Worm (Caenorhabditis elegans): ENCODE data around the gene F28H7.2.

Gene F28H7.2

DNA sequence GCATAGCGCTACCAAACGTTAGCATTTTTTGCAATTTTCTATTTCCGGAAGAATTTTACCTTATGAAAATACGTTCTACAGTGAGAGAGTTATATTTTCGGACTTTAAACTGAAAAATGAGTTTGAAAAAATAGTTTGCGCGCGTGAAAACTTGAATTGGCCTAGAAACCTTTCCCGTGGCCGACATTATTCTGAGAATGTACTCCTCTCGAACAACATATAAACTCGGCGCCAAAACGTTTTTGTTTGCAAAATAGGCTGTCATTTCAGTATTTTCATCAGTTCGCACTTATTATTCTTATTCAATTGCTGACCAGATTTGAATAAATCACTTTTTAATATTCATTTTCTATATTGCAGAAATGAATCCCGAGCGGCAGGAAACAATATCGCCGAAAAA is 10.9 kb upstream of the F28H7.2 start, which contains the start of the genes mre-11 and wdr-5.3:
Gene mre-11 (minus strand): TSS at position 113 of the 400 bp plus-strand sequence.
Gene wdr-5.3 (plus strand): TSS at position 361 of the 400 bp plus-strand sequence.
- TF ChIP-seq tbx-37 (GFP tag; conservative IDR thresholded peaks at IDR 0.05) (peak; percentile 27; the same call in 1 of the 2 replicates), tra-4 (tag; optimal IDR thresholded peaks at IDR 0.05) (no peak)

DNA sequence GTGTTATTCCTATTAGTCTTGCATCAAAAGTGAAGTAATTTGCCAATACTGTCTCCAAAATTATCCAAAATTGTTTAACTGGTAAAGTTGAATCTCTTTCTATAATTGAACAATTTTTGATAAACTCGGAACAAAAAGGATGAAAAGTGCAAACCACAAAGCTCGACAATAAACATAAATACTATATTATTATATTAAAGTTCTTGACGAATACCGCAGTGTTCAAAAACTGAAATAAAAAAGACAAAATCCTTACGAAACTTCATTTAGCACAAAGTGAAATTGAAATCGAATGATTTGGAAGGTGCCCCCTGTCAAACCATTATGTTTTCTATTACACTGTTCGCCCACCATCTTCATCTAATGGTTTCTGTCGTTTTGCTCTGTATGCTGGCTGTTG is 6.3 kb upstream of the F28H7.2 start, which contains the start of gene ZC302.3:
Gene ZC302.3 (minus strand): TSS at position 101 of the 400 bp plus-strand sequence.
- TF ChIP-seq flt-1 (GFP tag; IDR thresholded peaks at IDR 0.05) (no peak), ceh-13 (GFP tag; optimal IDR thresholded peaks at IDR 0.05) (no peak), scrt-1 (GFP tag; IDR thresholded peaks at IDR 0.05) (no peak), hnd-1 (tag; optimal IDR thresholded peaks at IDR 0.05) (no peak), aly-1 (tag; optimal IDR thresholded peaks at IDR 0.05) (no peak), ets-7 (tag; optimal IDR thresholded peaks at IDR 0.05) (no peak), ceh-36 (tag; optimal IDR thresholded peaks at IDR 0.05) (no peak), hmg-4 (GFP tag; optimal IDR thresholded peaks at IDR 0.05) (no peak), hmbx-1 (tag; optimal IDR thresholded peaks at IDR 0.05) (no peak), tbx-37 (GFP tag; conservative IDR thresholded peaks at IDR 0.05) (no peak)

DNA sequence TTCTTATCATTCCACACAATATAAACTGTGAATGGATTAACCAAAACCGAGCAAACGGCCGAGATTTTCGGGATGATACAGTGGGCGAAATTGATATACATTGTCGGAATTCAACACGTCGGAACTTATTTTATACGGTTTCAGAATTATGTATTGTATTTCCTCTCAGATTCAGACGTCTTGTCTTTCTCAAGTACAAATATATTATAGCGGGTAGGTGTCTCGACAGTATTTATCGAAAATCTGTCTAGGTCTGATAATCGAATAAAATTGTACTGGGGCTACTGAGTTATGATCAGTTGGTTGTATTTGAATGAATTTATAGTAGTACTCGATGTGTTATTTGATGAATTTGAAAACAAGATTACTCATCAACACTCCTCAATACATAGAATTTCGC is 4.1 kb upstream of the F28H7.2 start, which contains the start of gene srj-22:
Gene srj-22 (minus strand): TSS at position 101 of the 400 bp plus-strand sequence.
- no peak for TF ChIP-seq scrt-1 (GFP tag; IDR thresholded peaks at IDR 0.05)
- no peak for TF ChIP-seq tra-4 (tag; optimal IDR thresholded peaks at IDR 0.05)
- no peak for TF ChIP-seq ceh-13 (GFP tag; optimal IDR thresholded peaks at IDR 0.05)
- no peak for TF ChIP-seq aly-1 (tag; optimal IDR thresholded peaks at IDR 0.05)
- no peak for TF ChIP-seq pes-1 (GFP tag; IDR thresholded peaks at IDR 0.05)
- TF ChIP-seq tbx-11 (GFP tag; IDR thresholded peaks at IDR 0.05): no peak
- TF ChIP-seq hmbx-1 (tag; optimal IDR thresholded peaks at IDR 0.05): no peak
- TF ChIP-seq sea-1 (GFP tag; conservative IDR thresholded peaks at IDR 0.05): no peak
- no peak for TF ChIP-seq tbx-37 (GFP tag; conservative IDR thresholded peaks at IDR 0.05)
- no peak for TF ChIP-seq B0310.2 (tag; optimal IDR thresholded peaks at IDR 0.05)
- TF ChIP-seq hmg-4 (GFP tag; optimal IDR thresholded peaks at IDR 0.05): no peak
- no peak for TF ChIP-seq ets-7 (tag; optimal IDR thresholded peaks at IDR 0.05)
- TF ChIP-seq hnd-1 (tag; optimal IDR thresholded peaks at IDR 0.05): no peak

DNA sequence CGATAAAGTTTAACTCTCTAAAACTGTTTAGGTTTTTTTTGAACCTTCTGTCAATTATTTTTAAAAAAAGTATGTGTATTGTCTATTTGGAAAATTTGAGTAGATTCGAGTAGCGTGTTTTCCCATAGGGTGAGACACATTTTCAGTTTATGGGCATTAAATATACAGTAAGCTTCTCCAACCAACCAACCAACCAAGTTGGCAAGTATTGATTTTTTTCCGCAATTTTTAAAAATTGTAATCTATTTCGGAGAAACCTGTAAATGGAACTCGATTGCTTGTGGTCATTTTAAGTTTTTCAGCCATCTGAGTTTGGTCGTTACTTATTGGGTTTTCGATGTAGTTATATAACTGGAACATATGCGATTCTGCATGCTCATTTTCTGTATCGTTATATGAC is 2.7 kb upstream of the F28H7.2 start, which contains the start of gene srj-21:
Gene srj-21 (plus strand): TSS at position 301 of the 400 bp plus-strand sequence.
- TF ChIP-seq ets-7 (tag; optimal IDR thresholded peaks at IDR 0.05): no peak
- TF ChIP-seq ceh-36 (tag; optimal IDR thresholded peaks at IDR 0.05): no peak
- TF ChIP-seq hmbx-1 (tag; optimal IDR thresholded peaks at IDR 0.05): no peak
- TF ChIP-seq ama-1 (optimal IDR thresholded peaks at IDR 0.05): no peak
- no peak for TF ChIP-seq tbx-11 (GFP tag; IDR thresholded peaks at IDR 0.05)

DNA sequence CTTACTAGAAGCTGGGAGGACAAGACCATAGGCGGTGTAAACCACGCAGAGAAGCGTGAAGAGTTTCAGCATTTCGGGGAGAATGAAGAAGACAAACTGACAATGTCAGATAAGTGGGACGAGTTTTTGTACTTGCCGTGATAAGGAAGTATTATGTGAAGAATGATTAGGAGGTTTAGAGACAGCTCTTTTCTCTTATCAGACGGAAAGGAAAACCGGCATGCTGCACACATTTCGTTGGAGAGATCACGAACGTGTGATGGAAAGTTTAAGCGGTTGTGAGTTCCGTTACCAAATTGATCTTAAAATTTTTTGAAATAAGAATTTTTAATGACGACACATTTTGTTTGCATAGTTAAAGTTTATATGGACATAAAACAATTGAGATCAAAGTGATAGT is 2.9 kb downstream of the F28H7.2 start, which contains the start of gene F28H7.3:
Gene F28H7.3 (minus strand): TSS at position 159 of the 400 bp plus-strand sequence.
- no peak for TF ChIP-seq pes-1 (GFP tag; IDR thresholded peaks at IDR 0.05)
- no peak for TF ChIP-seq ceh-36 (tag; optimal IDR thresholded peaks at IDR 0.05)
- no peak for TF ChIP-seq scrt-1 (GFP tag; IDR thresholded peaks at IDR 0.05)
- TF ChIP-seq tbx-37 (GFP tag; conservative IDR thresholded peaks at IDR 0.05): no peak
- TF ChIP-seq flt-1 (GFP tag; IDR thresholded peaks at IDR 0.05): no peak
- TF ChIP-seq hmg-4 (GFP tag; optimal IDR thresholded peaks at IDR 0.05): no peak
- no peak for TF ChIP-seq F13C5.2 (tag; optimal IDR thresholded peaks at IDR 0.05)
- no peak for TF ChIP-seq B0310.2 (tag; optimal IDR thresholded peaks at IDR 0.05)
- no peak for TF ChIP-seq ama-1 (optimal IDR thresholded peaks at IDR 0.05)
- TF ChIP-seq tra-4 (tag; optimal IDR thresholded peaks at IDR 0.05): no peak
- no peak for TF ChIP-seq sea-1 (GFP tag; conservative IDR thresholded peaks at IDR 0.05)
- TF ChIP-seq tbx-11 (GFP tag; IDR thresholded peaks at IDR 0.05): no peak

DNA sequence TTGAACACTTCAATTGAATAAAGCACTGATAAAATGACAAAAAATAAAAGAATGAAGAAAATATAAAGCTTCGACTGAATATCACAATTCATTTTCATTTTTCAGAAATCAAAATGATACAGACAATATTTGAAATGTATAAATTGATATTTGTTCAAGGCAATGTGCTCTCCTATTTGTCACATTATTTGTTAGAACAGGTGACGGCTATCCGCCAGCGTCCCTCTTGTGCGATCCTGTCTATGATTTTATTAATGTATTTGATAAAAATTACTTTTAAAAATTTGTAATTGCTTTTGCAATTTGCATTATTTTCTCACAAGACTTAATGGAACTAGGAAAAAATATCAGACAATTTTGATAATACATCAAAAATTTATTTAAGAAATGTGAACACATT is 6.3 kb downstream of the F28H7.2 start, which contains the start of gene F28H7.7:
Gene F28H7.7 (minus strand): TSS at position 101 of the 400 bp plus-strand sequence.
- TF ChIP-seq F13C5.2 (tag; optimal IDR thresholded peaks at IDR 0.05) (no peak), ama-1 (optimal IDR thresholded peaks at IDR 0.05) (no peak), sea-1 (GFP tag; conservative IDR thresholded peaks at IDR 0.05) (no peak), tbx-37 (GFP tag; conservative IDR thresholded peaks at IDR 0.05) (no peak), flt-1 (GFP tag; IDR thresholded peaks at IDR 0.05) (no peak), hmbx-1 (tag; optimal IDR thresholded peaks at IDR 0.05) (no peak), ceh-13 (GFP tag; optimal IDR thresholded peaks at IDR 0.05) (no peak), hmg-4 (GFP tag; optimal IDR thresholded peaks at IDR 0.05) (no peak), scrt-1 (GFP tag; IDR thresholded peaks at IDR 0.05) (no peak), pes-1 (GFP tag; IDR thresholded peaks at IDR 0.05) (no peak), B0310.2 (tag; optimal IDR thresholded peaks at IDR 0.05) (no peak), tbx-11 (GFP tag; IDR thresholded peaks at IDR 0.05) (no peak), tra-4 (tag; optimal IDR thresholded peaks at IDR 0.05) (no peak)

DNA sequence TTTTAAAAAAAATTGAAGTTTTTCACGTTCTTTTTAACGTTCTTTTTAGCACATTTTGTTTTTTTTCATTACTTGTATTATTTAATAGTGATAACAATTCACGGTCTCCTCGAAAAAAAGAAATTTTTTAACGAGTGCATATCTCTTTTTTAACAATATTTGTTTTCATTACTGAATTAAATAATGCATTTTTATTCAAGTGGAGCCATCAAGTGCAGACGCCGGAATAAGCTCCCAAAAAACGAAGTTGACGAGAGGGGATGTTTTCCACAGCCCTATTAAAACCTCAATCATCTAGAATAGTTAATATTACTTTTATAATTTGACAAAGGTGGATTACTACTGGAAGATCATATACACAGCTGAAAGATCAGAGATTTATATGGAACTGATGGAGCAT is 9.0 kb downstream of the F28H7.2 start, which contains the start of gene irld-6:
Gene irld-6 (minus strand): TSS at position 101 of the 400 bp plus-strand sequence.
- TF ChIP-seq ama-1 (optimal IDR thresholded peaks at IDR 0.05) (no peak), ceh-36 (tag; optimal IDR thresholded peaks at IDR 0.05) (no peak), F13C5.2 (tag; optimal IDR thresholded peaks at IDR 0.05) (no peak), tbx-37 (GFP tag; conservative IDR thresholded peaks at IDR 0.05) (no peak), tbx-11 (GFP tag; IDR thresholded peaks at IDR 0.05) (no peak), pes-1 (GFP tag; IDR thresholded peaks at IDR 0.05) (no peak), sea-1 (GFP tag; conservative IDR thresholded peaks at IDR 0.05) (no peak), B0310.2 (tag; optimal IDR thresholded peaks at IDR 0.05) (no peak), ceh-13 (GFP tag; optimal IDR thresholded peaks at IDR 0.05) (no peak), hmbx-1 (tag; optimal IDR thresholded peaks at IDR 0.05) (no peak), aly-1 (tag; optimal IDR thresholded peaks at IDR 0.05) (no peak), ets-7 (tag; optimal IDR thresholded peaks at IDR 0.05) (no peak), scrt-1 (GFP tag; IDR thresholded peaks at IDR 0.05) (no peak), flt-1 (GFP tag; IDR thresholded peaks at IDR 0.05) (no peak), hmg-4 (GFP tag; optimal IDR thresholded peaks at IDR 0.05) (no peak), hnd-1 (tag; optimal IDR thresholded peaks at IDR 0.05) (no peak)

DNA sequence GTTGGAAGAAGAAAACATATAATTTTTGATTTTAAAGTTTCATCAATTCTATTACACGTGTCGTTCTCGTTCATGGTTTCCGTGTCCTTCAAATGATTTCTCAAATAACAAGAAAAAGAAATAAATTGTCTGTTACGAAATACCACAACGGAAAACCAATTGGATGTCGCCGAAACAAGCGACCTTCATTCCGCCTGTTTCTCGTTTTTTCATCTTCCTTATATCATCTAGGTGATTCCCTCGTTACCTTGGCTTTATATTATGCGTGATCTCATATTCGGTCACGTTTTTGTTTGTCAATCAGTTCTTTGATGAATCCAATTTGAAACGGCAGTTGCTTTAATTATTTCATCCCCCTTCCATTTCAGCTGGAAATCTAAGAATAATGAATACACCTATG is 9.4 kb downstream of the F28H7.2 start:
- TF ChIP-seq ets-7 (tag; optimal IDR thresholded peaks at IDR 0.05) (no peak), tbx-11 (GFP tag; IDR thresholded peaks at IDR 0.05) (no peak), hmg-4 (GFP tag; optimal IDR thresholded peaks at IDR 0.05) (no peak), hnd-1 (tag; optimal IDR thresholded peaks at IDR 0.05) (no peak), tra-4 (tag; optimal IDR thresholded peaks at IDR 0.05) (no peak), flt-1 (GFP tag; IDR thresholded peaks at IDR 0.05) (no peak), F13C5.2 (tag; optimal IDR thresholded peaks at IDR 0.05) (no peak), aly-1 (tag; optimal IDR thresholded peaks at IDR 0.05) (no peak), tbx-37 (GFP tag; conservative IDR thresholded peaks at IDR 0.05) (no peak), ceh-36 (tag; optimal IDR thresholded peaks at IDR 0.05) (no peak)
